Worm (Caenorhabditis elegans) whole organism, early embryonic: Measurements from ENCODE around the gene uvs-1.

Experiments used
- B0310.2 ChIP-seq: sonication (generic microtip); optimal IDR thresholded peaks from 2 replicates; lab custom pipeline; 2016; ENCODE audit warnings: mild to moderate bottlenecking, missing genetic modification characterization, missing compliant biosample characterization
- F13C5.2 ChIP-seq: sonication (generic microtip); optimal IDR thresholded peaks from 2 replicates; lab custom pipeline; 2017; ENCODE audit warnings: mild to moderate bottlenecking, missing genetic modification characterization, inconsistent platforms, missing compliant biosample characterization
- aly-1 ChIP-seq: sonication (generic microtip); optimal IDR thresholded peaks from 2 replicates; lab custom pipeline; 2016; ENCODE audit warnings: missing genetic modification characterization, missing compliant biosample characterization
- ama-1 ChIP-seq: fragments of 150-350 bp; optimal IDR thresholded peaks from 2 replicates; lab custom pipeline; 2014
- ceh-13 ChIP-seq: fragments of 200-800 bp; sonication (Bioruptor generic); optimal IDR thresholded peaks from 2 replicates; lab custom pipeline; 2018; ENCODE audit warnings: mild to moderate bottlenecking, missing genetic modification characterization, missing compliant biosample characterization
- ceh-36 ChIP-seq: sonication (generic microtip); optimal IDR thresholded peaks from 2 replicates; lab custom pipeline; 2016; ENCODE audit warnings: missing genetic modification characterization, inconsistent platforms, missing compliant biosample characterization
- ets-7 ChIP-seq: sonication (generic microtip); optimal IDR thresholded peaks from 2 replicates; lab custom pipeline; 2016; ENCODE audit warnings: missing genotype, missing genetic modification characterization, missing compliant biosample characterization
- flt-1 ChIP-seq: fragments of 200-800 bp; sonication (Bioruptor generic); IDR thresholded peaks from 2 replicates; pipeline ENCODE4 v1.3.6; 2022; ENCODE audit warnings: missing genetic modification characterization, missing compliant biosample characterization
- hmbx-1 ChIP-seq: sonication (generic microtip); optimal IDR thresholded peaks from 2 replicates; lab custom pipeline; 2016; ENCODE audit warnings: mild to moderate bottlenecking, missing genetic modification characterization, missing compliant biosample characterization
- hmg-4 ChIP-seq: fragments of 200-800 bp; sonication (Bioruptor generic); optimal IDR thresholded peaks from 2 replicates; lab custom pipeline; 2018; ENCODE audit warnings: mild to moderate bottlenecking, missing genetic modification characterization, missing compliant biosample characterization
- hnd-1 ChIP-seq: sonication (generic microtip); optimal IDR thresholded peaks from 2 replicates; lab custom pipeline; 2016; ENCODE audit warnings: missing genetic modification characterization, missing compliant biosample characterization
- pes-1 ChIP-seq: fragments of 200-800 bp; sonication (Bioruptor generic); IDR thresholded peaks from 2 replicates; pipeline ENCODE4 v1.3.6; 2022; ENCODE audit warnings: missing genetic modification reagents, missing genetic modification characterization, missing compliant biosample characterization
- scrt-1 ChIP-seq: fragments of 200-800 bp; sonication (Bioruptor generic); IDR thresholded peaks from 2 replicates; pipeline ENCODE4 v1.3.6; 2022; ENCODE audit warnings: missing genetic modification characterization, missing compliant biosample characterization
- sea-1 ChIP-seq: fragments of 200-800 bp; sonication (Bioruptor generic); conservative IDR thresholded peaks from 2 replicates; pipeline ENCODE4 v1.3.6; 2022; ENCODE audit warnings: missing genetic modification characterization, missing compliant biosample characterization
- tbx-11 ChIP-seq: fragments of 200-800 bp; sonication (Bioruptor generic); IDR thresholded peaks from 2 replicates; pipeline ENCODE4 v1.3.6; 2022; ENCODE audit warnings: missing genetic modification characterization, missing compliant biosample characterization
- tbx-37 ChIP-seq: fragments of 200-800 bp; sonication (Bioruptor generic); conservative IDR thresholded peaks from 2 replicates; pipeline ENCODE4 v1.3.6; 2022; ENCODE audit warnings: missing genetic modification reagents, missing genetic modification characterization, missing compliant biosample characterization
- tra-4 ChIP-seq: sonication (generic microtip); optimal IDR thresholded peaks from 2 replicates; lab custom pipeline; 2017; ENCODE audit warnings: missing genetic modification characterization, missing compliant biosample characterization

The uvs-1 gene

ce11 chrV:7804064-7804800 is at the start of gene uvs-1:
Gene uvs-1, minus strand, starts transcription at chrV:7804208.
- TF ChIP-seq tbx-37 (GFP tag; lab: Robert Waterston, UW) (no peak), ets-7 (tag; lab: Kevin White, UChicago) (no peak), sea-1 (GFP tag; lab: Robert Waterston, UW) (0 out of 2 replicates have a peak, but pooled peaks have one; percentile 55)

ce11 chrV:7852078-7852477 is 48.1 kb upstream of the uvs-1 start:
- TF ChIP-seq B0310.2 (no peak), ceh-36 (no peak), F13C5.2 (tag; lab: Kevin White, UChicago) (no peak), tra-4 (tag; lab: Kevin White, UChicago) (no peak), ama-1 (lab: Kevin White, UChicago) (no peak), sea-1 (GFP tag; lab: Robert Waterston, UW) (no peak), hnd-1 (no peak), hmg-4 (no peak), ceh-13 (GFP tag; lab: Kevin White, UChicago) (no peak), pes-1 (no peak), ets-7 (tag; lab: Kevin White, UChicago) (no peak), flt-1 (GFP tag; lab: Robert Waterston, UW) (no peak), scrt-1 (no peak), tbx-11 (no peak), tbx-37 (GFP tag; lab: Robert Waterston, UW) (no peak), aly-1 (tag; lab: Kevin White, UChicago) (no peak), hmbx-1 (no peak)

ce11 chrV:7848251-7848650 is 44.2 kb upstream of the uvs-1 start:
- TF ChIP-seq hmg-4 (peak; percentile 1), ceh-36 (no peak), sea-1 (GFP tag; lab: Robert Waterston, UW) (0 out of 2 replicates have a peak, but pooled peaks have one; percentile 7), scrt-1 (0 out of 2 replicates have a peak, but pooled peaks have one; percentile 7), pes-1 (no peak)

DNA sequence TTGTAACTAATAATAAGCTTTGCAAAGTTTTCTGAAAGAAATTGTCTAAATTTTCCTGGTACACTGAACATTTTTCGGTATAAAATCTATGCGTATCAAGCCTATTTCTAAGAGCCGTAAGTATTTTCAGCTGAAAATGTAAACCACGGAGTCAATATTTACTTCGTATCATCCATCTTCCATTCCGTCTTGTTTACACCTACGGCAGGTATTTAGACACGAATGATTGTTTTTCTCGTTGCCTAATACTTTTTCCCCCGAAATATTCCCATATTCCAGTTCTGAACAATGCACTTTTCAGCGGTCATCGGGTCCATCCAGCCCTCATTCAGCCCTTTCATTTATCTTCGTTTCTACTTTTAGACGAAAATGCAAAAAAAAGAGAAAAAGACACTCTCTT is 43.7 kb upstream of the uvs-1 start:
- TF ChIP-seq ceh-13 (GFP tag; lab: Kevin White, UChicago) = no peak
- TF ChIP-seq hnd-1 = no peak
- TF ChIP-seq F13C5.2 (tag; lab: Kevin White, UChicago) = no peak
- TF ChIP-seq hmg-4 = no peak
- no peak for TF ChIP-seq aly-1 (tag; lab: Kevin White, UChicago)
- no peak for TF ChIP-seq tra-4 (tag; lab: Kevin White, UChicago)
- no peak for TF ChIP-seq ets-7 (tag; lab: Kevin White, UChicago)
- no peak for TF ChIP-seq sea-1 (GFP tag; lab: Robert Waterston, UW)
- no peak for TF ChIP-seq ceh-36
- no peak for TF ChIP-seq B0310.2
- TF ChIP-seq flt-1 (GFP tag; lab: Robert Waterston, UW) = no peak
- TF ChIP-seq tbx-11 = no peak

DNA sequence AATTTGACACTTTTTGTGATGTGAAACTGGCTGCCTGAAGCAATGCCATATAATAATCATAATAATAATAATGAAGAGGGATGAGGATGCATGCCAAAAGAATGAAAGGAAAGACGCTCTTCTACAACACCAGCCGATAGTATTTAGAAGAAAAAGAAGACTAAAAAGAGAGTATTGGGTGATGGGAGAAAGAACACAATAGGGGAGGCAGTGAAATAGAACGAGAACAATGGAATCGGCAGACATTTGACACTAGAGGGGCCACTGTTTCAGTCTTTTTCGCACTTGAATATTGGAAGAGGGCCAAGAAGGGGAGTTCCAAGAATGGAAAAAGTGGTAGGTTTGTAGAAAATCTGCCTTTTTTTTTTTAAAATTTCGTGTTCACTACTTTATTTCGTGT is 43.2 kb upstream of the uvs-1 start, which contains the start of gene memo-1:
memo-1 (minus strand) TSS at position 2 of the 400 bp plus-strand sequence.
- no peak for TF ChIP-seq ets-7 (tag; lab: Kevin White, UChicago)
- no peak for TF ChIP-seq hmbx-1
- TF ChIP-seq tbx-11 = no peak
- no peak for TF ChIP-seq hnd-1
- no peak for TF ChIP-seq ama-1 (lab: Kevin White, UChicago)
- no peak for TF ChIP-seq aly-1 (tag; lab: Kevin White, UChicago)
- no peak for TF ChIP-seq F13C5.2 (tag; lab: Kevin White, UChicago)
- no peak for TF ChIP-seq hmg-4
- no peak for TF ChIP-seq ceh-36
- TF ChIP-seq tra-4 (tag; lab: Kevin White, UChicago) = no peak
- TF ChIP-seq scrt-1 = no peak

DNA sequence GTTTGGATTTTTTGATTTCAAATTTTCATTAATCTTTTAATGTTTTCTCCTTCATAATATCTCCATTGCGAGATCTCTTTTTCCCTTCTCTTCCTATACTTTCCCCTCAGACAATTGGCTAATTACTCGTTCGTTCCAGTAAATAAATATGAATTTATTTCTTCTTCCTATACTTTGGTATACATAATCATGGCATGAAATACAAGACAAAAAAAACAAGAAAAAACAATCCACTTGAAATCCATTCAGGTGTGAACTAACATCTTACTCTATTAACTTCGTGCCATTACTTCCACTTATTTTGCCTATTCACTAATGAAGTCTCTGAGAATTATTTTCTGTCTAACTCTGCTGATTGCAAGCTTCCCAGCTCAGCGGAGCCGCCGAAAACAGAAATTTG is 38.2 kb upstream of the uvs-1 start, which contains the start of gene grd-8:
grd-8 (plus strand) TSS at position 301 of the 400 bp plus-strand sequence.
- TF ChIP-seq tbx-37 (GFP tag; lab: Robert Waterston, UW) (no peak), sea-1 (GFP tag; lab: Robert Waterston, UW) (no peak), tbx-11 (no peak), pes-1 (no peak), ets-7 (tag; lab: Kevin White, UChicago) (no peak), F13C5.2 (tag; lab: Kevin White, UChicago) (no peak), hmbx-1 (no peak), flt-1 (GFP tag; lab: Robert Waterston, UW) (no peak)

DNA sequence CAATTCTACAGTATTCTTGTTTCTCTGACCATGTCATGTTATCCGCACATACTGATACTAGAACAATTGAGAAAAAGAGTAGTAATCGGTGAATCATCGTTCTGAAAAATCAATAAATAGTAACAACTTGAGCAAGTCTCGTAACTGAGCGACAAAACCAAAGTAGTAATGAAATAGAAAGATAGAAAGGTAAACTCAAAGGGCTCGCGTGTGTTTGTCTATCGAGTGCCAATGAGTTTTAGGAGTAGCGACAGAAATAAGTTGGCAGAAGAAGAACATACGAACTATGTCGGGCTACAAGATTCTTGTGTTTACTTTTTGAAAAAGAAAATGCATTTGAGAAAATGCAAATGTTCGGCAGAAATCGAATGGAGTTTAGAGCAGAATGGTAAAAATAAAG is 35.5 kb upstream of the uvs-1 start, which contains the start of gene C37C3.12:
C37C3.12 (minus strand) TSS at position 101 of the 400 bp plus-strand sequence.
- no peak for TF ChIP-seq sea-1 (GFP tag; lab: Robert Waterston, UW)
- no peak for TF ChIP-seq ama-1 (lab: Kevin White, UChicago)
- TF ChIP-seq ceh-36 = no peak
- no peak for TF ChIP-seq pes-1
- no peak for TF ChIP-seq ets-7 (tag; lab: Kevin White, UChicago)
- no peak for TF ChIP-seq hmg-4
- TF ChIP-seq flt-1 (GFP tag; lab: Robert Waterston, UW) = no peak
- no peak for TF ChIP-seq tra-4 (tag; lab: Kevin White, UChicago)
- no peak for TF ChIP-seq scrt-1
- no peak for TF ChIP-seq hnd-1
- TF ChIP-seq B0310.2 = no peak

DNA sequence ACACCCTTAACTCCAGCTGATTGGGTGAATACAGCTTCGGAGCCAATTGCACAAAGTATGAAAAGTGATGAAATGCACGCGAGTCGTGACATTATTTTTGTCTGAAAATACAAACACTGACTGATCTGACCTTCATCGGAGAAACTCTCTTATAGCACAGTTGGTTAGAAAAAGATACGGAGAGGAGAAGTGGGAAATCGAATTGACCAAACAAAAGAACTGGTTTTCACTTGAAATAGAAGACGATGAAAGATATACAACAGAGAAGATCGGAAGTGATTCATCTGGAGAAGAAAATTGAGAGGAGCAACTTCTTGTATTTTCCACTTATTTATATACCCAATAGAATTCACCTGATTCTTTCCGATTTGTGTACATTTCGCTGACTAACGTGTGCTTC is 33.8 kb upstream of the uvs-1 start, which contains the start of gene ttr-33:
ttr-33 (minus strand) TSS at position 101 of the 400 bp plus-strand sequence.
- no peak for TF ChIP-seq hmbx-1
- TF ChIP-seq tra-4 (tag; lab: Kevin White, UChicago) = no peak
- TF ChIP-seq ceh-13 (GFP tag; lab: Kevin White, UChicago) = no peak
- TF ChIP-seq flt-1 (GFP tag; lab: Robert Waterston, UW) = no peak
